Fruit fly (Drosophila melanogaster): ENCODE data around the gene CG7523.
A peak's percentile ranks its signal among the peaks of the same experiment; 100 is the strongest.

CG7523 gene

DNA sequence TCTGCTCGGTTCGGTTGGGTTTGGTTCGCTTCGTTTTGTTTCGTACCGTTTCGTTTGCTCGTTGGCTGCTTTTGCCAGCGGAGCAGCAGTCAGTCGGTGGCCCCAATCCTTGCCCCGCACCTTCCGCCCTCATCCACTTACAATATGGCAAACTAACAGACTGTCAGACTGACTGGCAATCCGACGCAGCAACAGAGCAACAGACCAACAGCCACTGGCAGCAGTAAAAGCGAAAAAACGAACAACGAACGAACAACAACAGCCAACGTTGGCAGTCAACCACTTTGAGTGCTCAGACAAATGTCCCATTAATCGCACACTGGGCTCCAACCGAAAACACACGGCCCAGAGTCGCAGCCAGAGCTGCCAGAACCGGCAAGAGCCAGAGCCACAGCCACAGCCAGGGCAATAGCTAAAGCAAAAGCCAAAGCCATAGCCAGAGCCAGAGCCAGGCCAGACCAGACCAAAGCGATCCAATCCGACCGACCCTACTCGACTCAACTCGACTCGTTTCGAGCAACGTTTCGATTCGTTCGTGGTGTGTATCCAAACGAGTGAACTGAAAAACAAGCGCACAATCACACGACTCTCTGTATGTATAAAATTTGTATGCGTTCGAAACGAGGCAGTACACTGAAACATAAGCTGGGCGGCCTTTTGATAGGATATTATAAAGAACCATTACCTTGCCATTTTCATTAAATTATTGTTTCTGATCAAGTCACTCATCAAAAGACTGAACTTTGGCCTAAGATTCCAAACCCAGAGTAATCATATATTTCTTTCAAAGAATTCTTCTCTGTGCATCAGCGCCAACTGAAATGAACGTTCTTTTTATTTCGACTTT is 33.2 kb upstream of the CG7523 start (continued):
- TF ChIP-seq CG1647 (GFP tag; optimal IDR thresholded peaks at IDR 0.05) = peak; percentile 99
- TF ChIP-seq Side (GFP tag; optimal IDR thresholded peaks at IDR 0.05) = peak; percentile 99
- TF ChIP-seq lbe (GFP tag; optimal IDR thresholded peaks at IDR 0.05) = peak; percentile 99
- peak; percentile 99 for TF ChIP-seq HHEX (GFP tag; optimal IDR thresholded peaks at IDR 0.05)
- TF ChIP-seq chn (GFP tag; optimal IDR thresholded peaks at IDR 0.05) = peak; percentile 99
- TF ChIP-seq Six4 (GFP tag; optimal IDR thresholded peaks at IDR 0.05) = peak; percentile 99
- TF ChIP-seq slou (GFP tag; optimal IDR thresholded peaks at IDR 0.05) = peak; percentile 99
- no peak for TF ChIP-seq hkb (optimal IDR thresholded peaks at IDR 0.05)
- TF ChIP-seq hkb (GFP tag; IDR thresholded peaks at IDR 0.05) = peak; percentile 99
- TF ChIP-seq CG1024 (GFP tag; IDR thresholded peaks at IDR 0.05) = peak; percentile 97
- TF ChIP-seq row (GFP tag; IDR thresholded peaks at IDR 0.05) = peak; percentile 99
- TF ChIP-seq trh (GFP tag; optimal IDR thresholded peaks at IDR 0.05) = peak; percentile 99
- peak; percentile 99 for TF ChIP-seq CG17361 (GFP tag; IDR thresholded peaks at IDR 0.05)
- peak; percentile 95 for TF ChIP-seq CG10267 (tag; optimal IDR thresholded peaks at IDR 0.05)
- TF ChIP-seq dpn (GFP tag; optimal IDR thresholded peaks at IDR 0.05) = peak; percentile 99
- peak; percentile 97 for TF ChIP-seq CG4282 (GFP tag; optimal IDR thresholded peaks at IDR 0.05)
- TF ChIP-seq Ssrp (tag; optimal IDR thresholded peaks at IDR 0.05) = peak; percentile 98
- peak; percentile 99 for TF ChIP-seq CG6689 (GFP tag; IDR thresholded peaks at IDR 0.05)
- peak; percentile 96 for TF ChIP-seq CG7357 (GFP tag; IDR thresholded peaks at IDR 0.05)
- peak; percentile 97 for TF ChIP-seq rib (GFP tag; IDR thresholded peaks at IDR 0.05)
- TF ChIP-seq HLH4C (GFP tag; IDR thresholded peaks at IDR 0.05; ENCODE audit: partially characterized antibody) = no peak
- peak; percentile 99 for TF ChIP-seq sob (GFP tag; IDR thresholded peaks at IDR 0.05)
- TF ChIP-seq BEAF-32 (GFP tag; optimal IDR thresholded peaks at IDR 0.05) = peak; percentile 28
- TF ChIP-seq tna (GFP tag; IDR thresholded peaks at IDR 0.05; ENCODE audit: partially characterized antibody) = no peak
- peak; percentile 98 for TF ChIP-seq odd (GFP tag; optimal IDR thresholded peaks at IDR 0.05)
- peak; percentile 99 for TF ChIP-seq ttk (GFP tag; IDR thresholded peaks at IDR 0.05)
- TF ChIP-seq Dfd (GFP tag; optimal IDR thresholded peaks at IDR 0.05) = no peak
- TF ChIP-seq crc (GFP tag; optimal IDR thresholded peaks at IDR 0.05) = peak; percentile 99
- peak; percentile 93 for TF ChIP-seq ac (GFP tag; optimal IDR thresholded peaks at IDR 0.05)
- TF ChIP-seq CG9727 (GFP tag; optimal IDR thresholded peaks at IDR 0.05) = peak; percentile 99
- peak; percentile 89 for TF ChIP-seq zf30C (GFP tag; optimal IDR thresholded peaks at IDR 0.05)
- peak; percentile 99 for TF ChIP-seq maf-S (GFP tag; optimal IDR thresholded peaks at IDR 0.05)
- TF ChIP-seq CG1832 (GFP tag; optimal IDR thresholded peaks at IDR 0.05) = no peak
- peak; percentile 98 for TF ChIP-seq grau (tag; optimal IDR thresholded peaks at IDR 0.05)
- peak; percentile 99 for TF ChIP-seq E2f1 (GFP tag; IDR thresholded peaks at IDR 0.05)
- TF ChIP-seq eyg (GFP tag; optimal IDR thresholded peaks at IDR 0.05) = peak; percentile 99
- peak; percentile 97 for TF ChIP-seq CG3407 (GFP tag; optimal IDR thresholded peaks at IDR 0.05)
- peak; percentile 91 for TF ChIP-seq CG7271 (tag; optimal IDR thresholded peaks at IDR 0.05)
- TF ChIP-seq luna (GFP tag; optimal IDR thresholded peaks at IDR 0.05) = peak; percentile 98
- TF ChIP-seq Bdp1 (GFP tag; optimal IDR thresholded peaks at IDR 0.05) = peak; percentile 95
- TF ChIP-seq CG2116 (GFP tag; optimal IDR thresholded peaks at IDR 0.05) = peak; percentile 91
- TF ChIP-seq Ada2b (GFP tag; IDR thresholded peaks at IDR 0.05) = peak; percentile 99
- TF ChIP-seq CG9932 (GFP tag; IDR thresholded peaks at IDR 0.05) = peak; percentile 98
- TF ChIP-seq gcm (GFP tag; optimal IDR thresholded peaks at IDR 0.05) = peak; percentile 99
- TF ChIP-seq Dref (GFP tag; IDR thresholded peaks at IDR 0.05) = peak; percentile 39
- peak; percentile 91 for TF ChIP-seq Adf1 (GFP tag; IDR thresholded peaks at IDR 0.05)
- TF ChIP-seq CG17328 (GFP tag; IDR thresholded peaks at IDR 0.05) = peak; percentile 99
- peak; percentile 99 for TF ChIP-seq CG4730 (GFP tag; IDR thresholded peaks at IDR 0.05)
- TF ChIP-seq Trl (optimal IDR thresholded peaks at IDR 0.05) = no peak
- peak; percentile 99 for TF ChIP-seq Trl (GFP tag; optimal IDR thresholded peaks at IDR 0.05)
- TF ChIP-seq Lpt (GFP tag; optimal IDR thresholded peaks at IDR 0.05) = no peak
